Worm (Caenorhabditis elegans) whole organism, L2 larva: ENCODE data around the gene F55C12.2.

ENCODE experiments used
- R02D3.7 ChIP-seq: fragments of 150-350 bp; optimal IDR thresholded peaks from 2 replicates; lab custom pipeline; 2014; ENCODE audit warnings: missing biosample characterization, missing genetic modification characterization
- Y55F3AM.14 ChIP-seq: fragments of 200-800 bp; sonication (Bioruptor generic); optimal IDR thresholded peaks from 2 replicates; lab custom pipeline; 2018; ENCODE audit warnings: mild to moderate bottlenecking, missing genetic modification characterization, missing compliant biosample characterization
- ama-1 ChIP-seq: fragments of 150-350 bp; optimal IDR thresholded peaks from 2 replicates; lab custom pipeline; 2018; ENCODE audit warnings: inconsistent platforms
- nhr-12 ChIP-seq: fragments of 150-350 bp; optimal IDR thresholded peaks from 2 replicates; lab custom pipeline; 2014; ENCODE audit warnings: missing biosample characterization, missing genetic modification characterization
- nhr-237 ChIP-seq: fragments of 150-350 bp; optimal IDR thresholded peaks from 2 replicates; lab custom pipeline; 2014; ENCODE audit warnings: missing biosample characterization, missing genetic modification characterization
- nhr-77 ChIP-seq: fragments of 150-350 bp; optimal IDR thresholded peaks from 2 replicates; lab custom pipeline; 2014; ENCODE audit warnings: missing biosample characterization, missing genetic modification characterization
- peb-1 ChIP-seq: fragments of 150-350 bp; optimal IDR thresholded peaks from 2 replicates; lab custom pipeline; 2014; ENCODE audit warnings: missing biosample characterization, missing genetic modification characterization
- snpc-4 ChIP-seq: fragments of 150-350 bp; optimal IDR thresholded peaks from 2 replicates; lab custom pipeline; 2014; ENCODE audit warnings: missing biosample characterization, missing genetic modification characterization

- TF ChIP-seq nhr-12 (tag; lab: Kevin White, UChicago) (no peak), nhr-77 (no peak), ama-1 (lab: Kevin White, UChicago) (no peak), snpc-4 (tag; lab: Kevin White, UChicago) (no peak), Y55F3AM.14 (GFP tag; lab: Kevin White, UChicago) (no peak), peb-1 (no peak), nhr-237 (tag; lab: Kevin White, UChicago) (no peak), R02D3.7 (tag; lab: Kevin White, UChicago) (no peak)
Measured at ce11 chrII:5899865-5900486, 23.4 kb downstream of the F55C12.2 start.
